Worm (Caenorhabditis elegans) whole organism, young adult: Measurements from ENCODE around the gene srt-7.
"Not testable (repeated sequence)": the region's sequence is repeated elsewhere in the genome, so short reads cannot be mapped to it uniquely, and the experiment has no call there.

Experiments used
- B0261.1 ChIP-seq: sonication (generic microtip); optimal IDR thresholded peaks from 2 replicates; lab custom pipeline; 2016; ENCODE audit warnings: mild to moderate bottlenecking, missing genetic modification characterization, moderate library complexity, missing compliant biosample characterization
- F55B11.4 ChIP-seq: sonication (generic microtip); optimal IDR thresholded peaks from 2 replicates; lab custom pipeline; 2016; ENCODE audit warnings: missing compliant biosample characterization, missing genetic modification characterization, borderline replicate concordance; ENCODE audit not compliant: insufficient read depth
- K11D2.4 ChIP-seq: fragments of 200-800 bp; sonication (Bioruptor generic); IDR thresholded peaks from 2 replicates; pipeline ENCODE4 v1.3.6; 2022; ENCODE audit warnings: missing genetic modification reagents, missing genetic modification characterization, missing compliant biosample characterization
- Y79H2A.3 ChIP-seq: fragments of 200-800 bp; sonication (Bioruptor generic); conservative IDR thresholded peaks from 2 replicates; pipeline ENCODE4 v1.3.6; 2022; ENCODE audit warnings: missing genetic modification reagents, missing genetic modification characterization, missing compliant biosample characterization
- Y95B8A.8 ChIP-seq: fragments of 200-800 bp; sonication (Bioruptor generic); IDR thresholded peaks from 2 replicates; pipeline ENCODE4 v1.3.6; 2022; ENCODE audit warnings: missing genetic modification reagents, missing genetic modification characterization, missing compliant biosample characterization
- akir-1 ChIP-seq: fragments of 200-800 bp; sonication (Bioruptor generic); optimal IDR thresholded peaks from 2 replicates; lab custom pipeline; 2018; ENCODE audit warnings: mild to moderate bottlenecking, missing genetic modification characterization, moderate library complexity, missing compliant biosample characterization
- ama-1 ChIP-seq, 3 experiments: fragments of 150-350 bp in 1 of 3; sonication (generic microtip) in 2 of 3; optimal IDR thresholded peaks; 2 replicates each; lab custom pipeline; 2014 to 2018; ENCODE audit warnings: missing biosample characterization in 2 of 3, missing genetic modification characterization in 2 of 3, missing genetic modification reagents in 2 of 3
- athp-1 ChIP-seq: sonication (generic microtip); optimal IDR thresholded peaks from 2 replicates; lab custom pipeline; 2017; ENCODE audit warnings: mild to moderate bottlenecking, missing genetic modification characterization, missing compliant biosample characterization
- attf-5 ChIP-seq: fragments of 200-800 bp; sonication (Bioruptor generic); optimal IDR thresholded peaks from 2 replicates; lab custom pipeline; 2018; ENCODE audit warnings: mild to moderate bottlenecking, missing genetic modification characterization, missing compliant biosample characterization
- bed-1 ChIP-seq: fragments of 200-800 bp; sonication (Bioruptor generic); IDR thresholded peaks from 2 replicates; pipeline ENCODE4 v1.3.6; 2022; ENCODE audit warnings: missing genetic modification reagents, missing genetic modification characterization, missing compliant biosample characterization
- bed-2 ChIP-seq: fragments of 200-800 bp; sonication (Bioruptor generic); IDR thresholded peaks from 2 replicates; pipeline ENCODE4 v1.3.6; 2022; ENCODE audit warnings: missing genetic modification reagents, missing genetic modification characterization, missing compliant biosample characterization
- ceh-79 ChIP-seq: sonication (generic microtip); optimal IDR thresholded peaks from 2 replicates; lab custom pipeline; 2017; ENCODE audit warnings: mild to moderate bottlenecking, missing genetic modification characterization, missing compliant biosample characterization
- die-1 ChIP-seq: sonication (generic microtip); optimal IDR thresholded peaks from 2 replicates; lab custom pipeline; 2016; ENCODE audit warnings: missing genotype, mild to moderate bottlenecking, missing genetic modification characterization, missing compliant biosample characterization
- dpl-1 ChIP-seq: fragments of 150-350 bp; optimal IDR thresholded peaks from 2 replicates; lab custom pipeline; 2014; ENCODE audit warnings: missing biosample characterization, missing genetic modification reagents, missing genetic modification characterization
- efl-1 ChIP-seq: fragments of 150-350 bp; optimal IDR thresholded peaks from 2 replicates; lab custom pipeline; 2014; ENCODE audit warnings: missing biosample characterization, missing genetic modification reagents, missing genetic modification characterization
- ekl-4 ChIP-seq: fragments of 200-800 bp; sonication (Bioruptor generic); IDR thresholded peaks from 2 replicates; pipeline ENCODE4 v1.3.6; 2022; ENCODE audit warnings: missing genetic modification reagents, missing genetic modification characterization, missing compliant biosample characterization
- hlh-12 ChIP-seq: sonication (generic microtip); optimal IDR thresholded peaks from 2 replicates; lab custom pipeline; 2016; ENCODE audit warnings: missing genetic modification characterization, missing compliant biosample characterization
- hmg-1.2 ChIP-seq: fragments of 200-800 bp; sonication (Bioruptor generic); IDR thresholded peaks from 2 replicates; pipeline ENCODE4 v1.3.6; 2022; ENCODE audit warnings: missing genetic modification reagents, missing genetic modification characterization, missing compliant biosample characterization
- hrde-1 ChIP-seq: sonication (generic microtip); optimal IDR thresholded peaks from 2 replicates; lab custom pipeline; 2016; ENCODE audit warnings: missing genetic modification characterization, mild to moderate bottlenecking, missing compliant biosample characterization, moderate library complexity, missing genotype, missing genetic modification reagents, borderline replicate concordance
- hsf-1 ChIP-seq: fragments of 200-800 bp; sonication (Bioruptor generic); IDR thresholded peaks from 2 replicates; pipeline ENCODE4 v1.3.6; 2022; ENCODE audit warnings: missing genetic modification reagents, missing genetic modification characterization, missing compliant biosample characterization
- lag-1 ChIP-seq: fragments of 200-800 bp; sonication (Bioruptor generic); IDR thresholded peaks from 2 replicates; pipeline ENCODE4 v1.3.6; 2022; ENCODE audit warnings: missing genetic modification reagents, missing genetic modification characterization, missing compliant biosample characterization
- mxl-1 ChIP-seq: sonication (generic microtip); optimal IDR thresholded peaks from 2 replicates; lab custom pipeline; 2016; ENCODE audit warnings: missing genetic modification characterization, missing compliant biosample characterization
- nfya-1 ChIP-seq: sonication (generic microtip); optimal IDR thresholded peaks from 2 replicates; lab custom pipeline; 2017; ENCODE audit warnings: antibody characterized with exemption, missing compliant biosample characterization, missing genetic modification characterization, borderline replicate concordance; ENCODE audit not compliant: insufficient read depth
- nhr-80 ChIP-seq: sonication (generic microtip); optimal IDR thresholded peaks from 2 replicates; lab custom pipeline; 2016; ENCODE audit warnings: missing genetic modification characterization, missing compliant biosample characterization
- nhr-90 ChIP-seq: sonication (generic microtip); optimal IDR thresholded peaks from 2 replicates; lab custom pipeline; 2016; ENCODE audit warnings: missing genotype, mild to moderate bottlenecking, missing genetic modification characterization, missing compliant biosample characterization
- pha-4 ChIP-seq: fragments of 150-350 bp; sonication (generic microtip); optimal IDR thresholded peaks from 2 replicates; lab custom pipeline; 2014; ENCODE audit warnings: missing biosample characterization, missing genetic modification reagents, missing genetic modification characterization
- sdz-38 ChIP-seq: sonication (generic microtip); optimal IDR thresholded peaks from 2 replicates; lab custom pipeline; 2016; ENCODE audit warnings: missing genotype, missing genetic modification characterization, missing compliant biosample characterization
- sea-2 ChIP-seq: fragments of 200-800 bp; sonication (Bioruptor generic); IDR thresholded peaks from 2 replicates; pipeline ENCODE4 v1.3.6; 2022; ENCODE audit warnings: missing genetic modification characterization, missing compliant biosample characterization
- snpc-3.4 ChIP-seq: sonication (generic microtip); optimal IDR thresholded peaks from 2 replicates; lab custom pipeline; 2017; ENCODE audit warnings: missing genetic modification characterization, mild to moderate bottlenecking, missing compliant biosample characterization, antibody characterized with exemption, moderate library complexity, missing genotype, missing genetic modification reagents
- snpc-4 ChIP-seq, 5 experiments: fragments of 150-350 bp in 1 of 5; sonication (generic microtip) in 4 of 5; optimal IDR thresholded peaks; 2 replicates each; lab custom pipeline; 2014 to 2018; ENCODE audit warnings: missing genetic modification characterization in 5 of 5, missing biosample characterization in 3 of 5, antibody characterized with exemption in 2 of 5, mild to moderate bottlenecking in 2 of 5, missing compliant biosample characterization in 2 of 5, missing genotype in 2 of 5, moderate library complexity in 2 of 5, missing genetic modification reagents in 1 of 5
- ztf-18 ChIP-seq: sonication (generic microtip); optimal IDR thresholded peaks from 2 replicates; lab custom pipeline; 2016; ENCODE audit warnings: missing genotype, mild to moderate bottlenecking, missing genetic modification characterization, missing compliant biosample characterization
- ztf-3 ChIP-seq: fragments of 200-800 bp; sonication (Bioruptor generic); optimal IDR thresholded peaks from 2 replicates; lab custom pipeline; 2018; ENCODE audit warnings: mild to moderate bottlenecking, missing genetic modification characterization, missing compliant biosample characterization

Gene srt-7

ce11 chrV:3088768-3089167, 7.2 kb downstream of the srt-7 start, which contains the start of gene acs-21:
acs-21 (plus strand) TSS chrV:3089068.
- TF ChIP-seq athp-1 (no peak), bed-2 (no peak), ama-1 (optimal IDR thresholded peaks at IDR 0.05; lab: Kevin White, UChicago) (no peak), ama-1 (GFP tag; optimal IDR thresholded peaks at IDR 0.05; lab: Kevin White, UChicago) (no peak), B0261.1 (tag; lab: Kevin White, UChicago) (no peak), hsf-1 (GFP tag; lab: Robert Waterston, UW) (no peak), akir-1 (GFP tag; lab: Kevin White, UChicago) (no peak), K11D2.4 (GFP tag; lab: Robert Waterston, UW) (no peak), nhr-90 (no peak), bed-1 (GFP tag; lab: Robert Waterston, UW) (no peak), hrde-1 (no peak)

DNA sequence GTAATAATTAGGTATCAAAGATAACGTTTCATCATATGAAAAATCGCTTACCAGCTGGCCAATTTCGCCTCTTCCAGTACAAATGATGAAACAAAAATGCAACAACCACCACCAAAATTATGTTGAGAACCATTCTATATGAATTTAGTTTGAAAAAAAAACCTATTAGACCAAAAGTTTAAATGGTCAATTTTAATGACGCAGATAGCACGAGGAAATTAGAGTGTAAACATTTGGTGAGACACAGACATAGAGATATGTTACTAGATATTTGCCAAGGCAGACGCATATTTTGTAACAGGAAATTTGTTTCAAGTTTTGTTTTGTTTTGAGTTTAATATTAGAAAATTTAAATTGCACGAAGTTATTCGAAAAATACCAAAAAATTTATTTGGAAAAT, 12.8 kb downstream of the srt-7 start, which contains the start of gene cyp-33C9:
Gene cyp-33C9, minus strand, starts transcription at position 211 of the 400 bp plus-strand sequence.
- TF ChIP-seq ztf-18 (tag; lab: Kevin White, UChicago) (no peak), nhr-80 (peak; percentile 8), hmg-1.2 (GFP tag; lab: Robert Waterston, UW) (peak; percentile 34; the same call in 1 of the 2 replicates)
- TF ChIP-seq, all 124 proteins: peak for 2

DNA sequence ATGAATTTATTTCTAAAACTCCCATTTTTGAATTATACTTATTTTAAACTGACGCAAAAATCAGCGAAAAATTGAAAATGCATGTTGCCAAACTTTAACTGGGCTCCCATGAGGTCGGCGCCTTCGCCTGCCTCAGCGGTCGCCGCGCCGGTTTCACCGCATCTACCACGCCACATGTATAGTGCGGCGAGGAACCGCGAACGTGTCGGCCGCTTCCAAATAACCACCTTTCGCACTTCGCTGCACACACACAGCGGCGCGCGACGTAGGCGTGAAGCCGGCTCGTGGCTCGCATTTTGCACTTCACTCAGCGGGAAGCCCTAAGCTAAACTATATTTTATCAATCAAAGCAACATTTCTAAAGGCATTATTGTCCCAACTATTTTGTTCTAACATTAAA, 19.0 kb downstream of the srt-7 start:
- TF ChIP-seq Y79H2A.3 (GFP tag; lab: Robert Waterston, UW) (no peak), snpc-4 (GFP tag; optimal IDR thresholded peaks at IDR 0.05; lab: Kevin White, UChicago) (no peak), snpc-4 (tag; optimal IDR thresholded peaks at IDR 0.05; lab: Kevin White, UChicago) (peak in 1 of 4 experiments; percentile 53)

- not testable (repeated sequence) for TF ChIP-seq ama-1 (optimal IDR thresholded peaks at IDR 0.05; lab: Kevin White, UChicago); ama-1 (GFP tag; optimal IDR thresholded peaks at IDR 0.05; lab: Kevin White, UChicago); die-1 (tag; lab: Kevin White, UChicago); nfya-1 (tag; lab: Kevin White, UChicago)
These were observed 20.5 kb downstream of the srt-7 start, which contains the start of gene Y73C8C.4 for ce11 chrV:3102049-3102448. Y73C8C.4 (minus strand) TSS chrV:3102149.

DNA sequence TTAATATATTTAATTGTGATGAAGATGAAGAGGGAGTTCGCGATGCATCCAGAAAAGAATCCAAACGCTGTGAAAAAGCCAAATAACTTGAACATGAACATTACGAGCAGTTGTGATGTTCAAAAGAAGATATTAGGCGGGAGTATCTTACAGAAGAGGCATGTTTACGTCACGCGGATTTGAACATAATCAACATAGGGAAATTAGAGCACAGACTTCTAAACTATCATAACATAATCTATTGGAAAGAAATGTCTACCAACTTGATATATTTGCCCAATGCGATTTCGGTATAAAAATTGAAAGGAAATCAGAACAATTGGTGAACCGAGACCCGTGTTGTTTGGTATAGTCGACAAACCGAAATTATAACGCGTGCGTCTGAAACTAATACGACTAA, 22.6 kb downstream of the srt-7 start, which contains the start of gene str-66:
Gene str-66, minus strand, starts transcription at position 101 of the 400 bp plus-strand sequence.
- no peak for TF ChIP-seq dpl-1 (GFP tag; lab: Kevin White, UChicago)
- TF ChIP-seq, all 124 proteins: peak for 0

DNA sequence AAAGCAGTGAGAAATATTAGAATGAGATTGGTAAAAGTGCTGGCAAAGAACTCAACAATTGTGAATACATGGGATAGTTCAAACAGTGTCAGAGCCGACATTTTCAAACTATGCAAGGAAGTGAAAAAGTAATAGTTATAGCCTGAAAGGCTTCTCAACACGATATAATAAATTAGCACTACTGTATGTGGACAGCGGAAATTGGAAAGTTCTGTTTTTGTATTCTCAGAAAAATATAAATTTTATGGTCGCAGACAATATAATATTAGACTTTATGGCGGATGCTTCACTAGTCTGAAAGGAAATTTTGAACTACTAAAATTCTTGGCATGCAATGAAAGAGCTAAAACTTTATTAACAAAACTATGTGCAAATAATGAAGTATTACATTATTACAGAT, 24.2 kb downstream of the srt-7 start, which contains the start of gene str-69:
Gene str-69, minus strand, starts transcription at position 101 of the 400 bp plus-strand sequence.
- no peak for TF ChIP-seq pha-4 (tag; lab: Kevin White, UChicago)
- no peak for TF ChIP-seq efl-1
- TF ChIP-seq lag-1 = no peak
- no peak for TF ChIP-seq hrde-1
- TF ChIP-seq hlh-12 (tag; lab: Kevin White, UChicago) = no peak
- TF ChIP-seq attf-5 (GFP tag; lab: Kevin White, UChicago) = no peak
- TF ChIP-seq snpc-4 (GFP tag; optimal IDR thresholded peaks at IDR 0.05; lab: Kevin White, UChicago) = no peak
- no peak for TF ChIP-seq snpc-4 (tag; optimal IDR thresholded peaks at IDR 0.05; lab: Kevin White, UChicago)
- TF ChIP-seq mxl-1 = no peak
- no peak for TF ChIP-seq sea-2
- no peak for TF ChIP-seq snpc-3.4 (tag; lab: Kevin White, UChicago)
- TF ChIP-seq hsf-1 (GFP tag; lab: Robert Waterston, UW) = no peak
- no peak for TF ChIP-seq ekl-4
- no peak for TF ChIP-seq Y95B8A.8
- TF ChIP-seq ceh-79 = no peak
- no peak for TF ChIP-seq bed-2
- no peak for TF ChIP-seq ztf-3 (GFP tag; lab: Kevin White, UChicago)
- TF ChIP-seq sdz-38 (tag; lab: Kevin White, UChicago) = no peak
- no peak for TF ChIP-seq F55B11.4 (tag; lab: Kevin White, UChicago)
